Fruit fly (Drosophila melanogaster) whole organism, wandering third instar larva: Measurements from ENCODE around the gene CG3164.

Experiments used
- CG32264 ChIP-seq: fragments of 200-800 bp; sonication (Bioruptor generic); optimal IDR thresholded peaks from 2 replicates; lab custom pipeline; 2016; ENCODE audit warnings: missing biosample characterization, missing genetic modification characterization
- h ChIP-seq: fragments of 200-800 bp; sonication (Bioruptor generic); optimal IDR thresholded peaks from 3 replicates; lab custom pipeline; 2016; ENCODE audit warnings: missing biosample characterization, mild to moderate bottlenecking, missing genetic modification characterization

dm6 chr2L:91333-91732, 39.3 kb downstream of the CG3164 start:
- TF ChIP-seq h (GFP tag; lab: Kevin White, UChicago): no peak
- no peak for TF ChIP-seq CG32264 (GFP tag; lab: Kevin White, UChicago)
